Fruit fly (Drosophila melanogaster) whole organism, embryonic: ENCODE results near the gene Fancd2.
A peak's percentile ranks its signal among the peaks of the same experiment; 100 is the strongest.

Experiments used
- ATbp ChIP-seq: fragments of 200-800 bp; sonication (Bioruptor generic); optimal IDR thresholded peaks from 2 replicates; lab custom pipeline; 2017; ENCODE audit warnings: missing biosample characterization, mild to moderate bottlenecking, missing genetic modification characterization, missing genetic modification reagents
- Awh ChIP-seq: fragments of 200-800 bp; sonication (Bioruptor generic); IDR thresholded peaks from 2 replicates; pipeline ENCODE4, ENCODE4 v1.3.6; 2022; ENCODE audit warnings: missing biosample characterization, missing genetic modification characterization
- B-H1 ChIP-seq: fragments of 200-800 bp; sonication (Bioruptor generic); IDR thresholded peaks from 3 replicates; pipeline ENCODE4 v1.3.6; 2022; ENCODE audit warnings: missing biosample characterization, missing genetic modification characterization
- B-H2 ChIP-seq: fragments of 200-800 bp; sonication (Bioruptor generic); optimal IDR thresholded peaks from 2 replicates; lab custom pipeline; 2018; ENCODE audit warnings: missing biosample characterization, mild to moderate bottlenecking, missing genetic modification characterization
- CG11093 ChIP-seq: fragments of 200-800 bp; sonication (Bioruptor generic); IDR thresholded peaks from 3 replicates; pipeline ENCODE4 v1.3.6; 2022; ENCODE audit warnings: missing biosample characterization, missing genetic modification characterization
- CG11695 ChIP-seq: fragments of 200-800 bp; sonication (Bioruptor generic); IDR thresholded peaks from 3 replicates; pipeline ENCODE4 v1.3.6; 2022; ENCODE audit warnings: missing biosample characterization, missing genetic modification characterization
- CG2199 ChIP-seq: fragments of 200-800 bp; sonication (Bioruptor generic); IDR thresholded peaks from 3 replicates; pipeline ENCODE4 v1.3.6; 2022; ENCODE audit warnings: missing biosample characterization, missing genetic modification characterization
- CG30403 ChIP-seq: fragments of 200-800 bp; sonication (Bioruptor generic); optimal IDR thresholded peaks from 3 replicates; lab custom pipeline; 2016; ENCODE audit warnings: missing biosample characterization, missing genetic modification characterization
- CG33557 ChIP-seq: fragments of 200-800 bp; sonication (Bioruptor generic); optimal IDR thresholded peaks from 2 replicates; lab custom pipeline; 2019; ENCODE audit warnings: missing biosample characterization, mild to moderate bottlenecking, missing genetic modification characterization, moderate library complexity
- CG4424 ChIP-seq: fragments of 200-800 bp; sonication (Bioruptor generic); optimal IDR thresholded peaks from 3 replicates; lab custom pipeline; 2016; ENCODE audit warnings: missing biosample characterization, missing genetic modification characterization
- CG6654 ChIP-seq: fragments of 200-800 bp; sonication (Bioruptor generic); optimal IDR thresholded peaks from 2 replicates; lab custom pipeline; 2017; ENCODE audit warnings: missing biosample characterization, mild to moderate bottlenecking, missing genetic modification characterization
- CG6683 ChIP-seq: fragments of 200-800 bp; sonication (Bioruptor generic); optimal IDR thresholded peaks from 2 replicates; lab custom pipeline; 2017; ENCODE audit warnings: missing biosample characterization, mild to moderate bottlenecking, missing genetic modification characterization, missing genetic modification reagents
- CTCF ChIP-seq: fragments of 200-800 bp; sonication (Bioruptor generic); optimal IDR thresholded peaks from 2 replicates; lab custom pipeline; 2017; ENCODE audit warnings: missing biosample characterization, mild to moderate bottlenecking, missing genetic modification characterization, moderate library complexity
- Camta ChIP-seq: fragments of 200-800 bp; sonication (Bioruptor generic); optimal IDR thresholded peaks from 2 replicates; lab custom pipeline; 2016; ENCODE audit warnings: missing biosample characterization, missing genetic modification characterization
- CoRest ChIP-seq: fragments of 200-800 bp; sonication (Bioruptor generic); optimal IDR thresholded peaks from 3 replicates; lab custom pipeline; 2018; ENCODE audit warnings: missing biosample characterization, mild to moderate bottlenecking, missing genetic modification characterization, moderate library complexity
- Doc2 ChIP-seq: fragments of 200-800 bp; sonication (Bioruptor generic); IDR thresholded peaks from 2 replicates; pipeline ENCODE4 v1.3.6; 2022; ENCODE audit warnings: missing biosample characterization, missing genetic modification characterization
- Hr51 ChIP-seq, 2 experiments: fragments of 200-800 bp; sonication (Bioruptor generic); optimal IDR thresholded peaks; 2 replicates in 1 of 2; 3 replicates in 1 of 2; lab custom pipeline; 2016 to 2018; ENCODE audit warnings: missing biosample characterization in 2 of 2, missing genetic modification characterization in 2 of 2, mild to moderate bottlenecking in 1 of 2, moderate library complexity in 1 of 2
- Hsf ChIP-seq: fragments of 200-800 bp; sonication (Bioruptor generic); optimal IDR thresholded peaks from 3 replicates; lab custom pipeline; 2016; ENCODE audit warnings: missing biosample characterization, missing genetic modification characterization
- MBD-R2 ChIP-seq: fragments of 200-800 bp; sonication (Bioruptor generic); IDR thresholded peaks from 2 replicates; pipeline ENCODE4 v1.3.6; 2022; ENCODE audit warnings: missing biosample characterization, missing genetic modification characterization
- Myb ChIP-seq: fragments of 200-800 bp; sonication (Bioruptor generic); optimal IDR thresholded peaks from 2 replicates; lab custom pipeline; 2016; ENCODE audit warnings: missing biosample characterization, missing genetic modification characterization
- NC2α ChIP-seq: fragments of 200-800 bp; sonication (Bioruptor generic); optimal IDR thresholded peaks from 2 replicates; lab custom pipeline; 2016; ENCODE audit warnings: missing biosample characterization, missing genetic modification characterization
- Ravus ChIP-seq: fragments of 200-800 bp; sonication (Bioruptor generic); IDR thresholded peaks from 2 replicates; pipeline ENCODE4 v1.3.6; 2022; ENCODE audit warnings: missing biosample characterization, missing genetic modification characterization
- Scr ChIP-seq: fragments of 200-800 bp; sonication (Bioruptor generic); IDR thresholded peaks from 2 replicates; pipeline ENCODE4 v1.3.6; 2022; ENCODE audit warnings: missing biosample characterization, missing genetic modification characterization; ENCODE audit not compliant: partially characterized antibody
- Trl ChIP-seq, 3 experiments: fragments of >200 bp in 2 of 3; fragments of 200-800 bp in 1 of 3; sonication (Bioruptor generic) in 1 of 3; optimal IDR thresholded peaks; 2 replicates in 1 of 3; 3 replicates in 2 of 3; lab custom pipeline; 2016 to 2017; ENCODE audit warnings: missing biosample characterization in 1 of 3, missing genetic modification characterization in 1 of 3
- Xbp1 ChIP-seq: fragments of 200-800 bp; sonication (Bioruptor generic); optimal IDR thresholded peaks from 3 replicates; lab custom pipeline; 2016; ENCODE audit warnings: missing biosample characterization, mild to moderate bottlenecking, missing genetic modification characterization
- az2 ChIP-seq: fragments of 200-800 bp; sonication (Bioruptor generic); optimal IDR thresholded peaks from 3 replicates; lab custom pipeline; 2016; ENCODE audit warnings: missing biosample characterization, missing genetic modification characterization
- cg ChIP-seq: fragments of 200-800 bp; sonication (Bioruptor generic); optimal IDR thresholded peaks from 3 replicates; lab custom pipeline; 2019; ENCODE audit warnings: missing biosample characterization, mild to moderate bottlenecking, missing genetic modification characterization, moderate library complexity
- chn ChIP-seq: fragments of 200-800 bp; sonication (Bioruptor generic); optimal IDR thresholded peaks from 2 replicates; lab custom pipeline; 2016; ENCODE audit warnings: missing biosample characterization, missing genetic modification characterization
- da ChIP-seq: fragments of 200-800 bp; sonication (Bioruptor generic); optimal IDR thresholded peaks from 2 replicates; lab custom pipeline; 2016; ENCODE audit warnings: missing biosample characterization, missing genetic modification characterization
- dati ChIP-seq: fragments of 200-800 bp; sonication (Bioruptor generic); IDR thresholded peaks from 2 replicates; pipeline ENCODE4 v1.3.6; 2022; ENCODE audit warnings: missing biosample characterization, missing genetic modification characterization
- dysf ChIP-seq: fragments of 200-800 bp; sonication (Bioruptor generic); IDR thresholded peaks from 3 replicates; pipeline ENCODE4 v1.3.6; 2022; ENCODE audit warnings: missing biosample characterization, missing genetic modification characterization
- grau ChIP-seq: fragments of 200-800 bp; optimal IDR thresholded peaks from 3 replicates; lab custom pipeline; 2019; ENCODE audit warnings: missing biosample characterization, mild to moderate bottlenecking, missing genetic modification characterization, moderate library complexity
- gsb ChIP-seq: fragments of 200-800 bp; sonication (Bioruptor generic); IDR thresholded peaks from 2 replicates; pipeline ENCODE4 v1.3.6; 2022; ENCODE audit warnings: missing biosample characterization, missing genetic modification characterization
- her ChIP-seq: fragments of 200-800 bp; sonication (Bioruptor generic); optimal IDR thresholded peaks from 2 replicates; lab custom pipeline; 2016; ENCODE audit warnings: missing biosample characterization, missing genetic modification characterization
- hth ChIP-seq: fragments of >200 bp; optimal IDR thresholded peaks from 2 replicates; lab custom pipeline; 2017; ENCODE audit warnings: inconsistent platforms
- ind ChIP-seq: fragments of 200-800 bp; sonication (Bioruptor generic); optimal IDR thresholded peaks from 3 replicates; lab custom pipeline; 2016; ENCODE audit warnings: missing biosample characterization, missing genetic modification characterization
- kah ChIP-seq: fragments of 200-800 bp; sonication (Bioruptor generic); optimal IDR thresholded peaks from 2 replicates; lab custom pipeline; 2018; ENCODE audit warnings: missing biosample characterization, mild to moderate bottlenecking, missing genetic modification characterization
- luna ChIP-seq: fragments of 200-800 bp; sonication (Bioruptor generic); optimal IDR thresholded peaks from 2 replicates; lab custom pipeline; 2016; ENCODE audit warnings: missing biosample characterization, missing genetic modification characterization
- nmo ChIP-seq: fragments of 200-800 bp; sonication (Bioruptor generic); optimal IDR thresholded peaks from 2 replicates; lab custom pipeline; 2018; ENCODE audit warnings: missing biosample characterization, mild to moderate bottlenecking, missing genetic modification characterization, moderate library complexity
- phol ChIP-seq: fragments of 200-800 bp; sonication (Bioruptor generic); optimal IDR thresholded peaks from 3 replicates; lab custom pipeline; 2018; ENCODE audit warnings: missing biosample characterization, mild to moderate bottlenecking, missing genetic modification characterization, moderate library complexity
- sc ChIP-seq, 3 experiments: fragments of >200 bp in 2 of 3; fragments of 200-800 bp in 1 of 3; sonication (Bioruptor generic) in 1 of 3; optimal IDR thresholded peaks; 2 replicates in 2 of 3; 3 replicates in 1 of 3; lab custom pipeline; 2017; ENCODE audit warnings: mild to moderate bottlenecking in 1 of 3, missing biosample characterization in 1 of 3, missing genetic modification characterization in 1 of 3, missing genetic modification reagents in 1 of 3
- sd ChIP-seq: fragments of 200-800 bp; sonication (Bioruptor generic); optimal IDR thresholded peaks from 3 replicates; lab custom pipeline; 2018; ENCODE audit warnings: missing biosample characterization, mild to moderate bottlenecking, missing genetic modification characterization, moderate library complexity
- sens ChIP-seq: fragments of 200-800 bp; sonication (Bioruptor generic); peaks from one replicate; lab custom pipeline; 2016; ENCODE audit warnings: missing biosample characterization, missing genetic modification characterization
- sisA ChIP-seq: fragments of 200-800 bp; sonication (Bioruptor generic); IDR thresholded peaks from 2 replicates; pipeline ENCODE4 v1.3.6; 2022; ENCODE audit warnings: missing biosample characterization, missing genetic modification characterization
- sqz ChIP-seq: fragments of 200-800 bp; sonication (Bioruptor generic); optimal IDR thresholded peaks from 3 replicates; lab custom pipeline; 2018; ENCODE audit warnings: missing biosample characterization, mild to moderate bottlenecking, missing genetic modification characterization
- stc ChIP-seq: fragments of 200-800 bp; sonication (Bioruptor generic); IDR thresholded peaks from 2 replicates; pipeline ENCODE4 v1.3.6; 2022; ENCODE audit warnings: missing biosample characterization, missing genetic modification characterization
- tin ChIP-seq: fragments of 200-800 bp; sonication (Bioruptor generic); optimal IDR thresholded peaks from 3 replicates; lab custom pipeline; 2016; ENCODE audit warnings: missing biosample characterization, missing genetic modification characterization
- unpg ChIP-seq: fragments of 200-800 bp; sonication (Bioruptor generic); optimal IDR thresholded peaks from 3 replicates; lab custom pipeline; 2018; ENCODE audit warnings: missing biosample characterization, mild to moderate bottlenecking, missing genetic modification characterization, moderate library complexity
- zen ChIP-seq: fragments of 200-800 bp; sonication (Bioruptor generic); optimal IDR thresholded peaks from 3 replicates; lab custom pipeline; 2018; ENCODE audit warnings: missing biosample characterization, mild to moderate bottlenecking, missing genetic modification characterization, moderate library complexity
- zf30C ChIP-seq: fragments of 200-800 bp; sonication (Bioruptor generic); optimal IDR thresholded peaks from 3 replicates; lab custom pipeline; 2018; ENCODE audit warnings: missing biosample characterization, mild to moderate bottlenecking, missing genetic modification characterization

Gene Fancd2

dm6 chr3R:20834770-20835183 is 18.8 kb upstream of the Fancd2 start (continued):
- no peak for TF ChIP-seq Camta (GFP tag; lab: Kevin White, UChicago)
- TF ChIP-seq B-H1: no peak; the same call in 2 of the 3 replicates
- no peak for TF ChIP-seq Xbp1 (GFP tag; lab: Kevin White, UChicago)
- TF ChIP-seq, all 482 proteins: peak for 151

- TF ChIP-seq Hsf (GFP tag; lab: Kevin White, UChicago) (peak; percentile 11), her (no peak), chn (GFP tag; lab: Kevin White, UChicago) (peak; percentile 22), CG6683 (GFP tag; lab: Kevin White, UChicago) (no peak), CG33557 (no peak), Ravus (GFP tag; lab: Robert Waterston, UW) (no peak), Trl (optimal IDR thresholded peaks at IDR 0.05; lab: Kevin White, UChicago) (no peak), Trl (GFP tag; optimal IDR thresholded peaks at IDR 0.05; lab: Kevin White, UChicago) (peak; percentile 11), Awh (GFP tag; lab: Robert Waterston, UW) (no peak), cg (GFP tag; lab: Kevin White, UChicago) (no peak), zf30C (GFP tag; lab: Kevin White, UChicago) (peak; percentile 62), CTCF (GFP tag; lab: Kevin White, UChicago) (no peak), luna (GFP tag; lab: Kevin White, UChicago) (no peak), tin (GFP tag; lab: Kevin White, UChicago) (no peak), CoRest (peak; percentile 21), zen (tag; lab: Kevin White, UChicago) (no peak), NC2α (GFP tag; lab: Kevin White, UChicago) (no peak), dysf (GFP tag; lab: Robert Waterston, UW) (no peak), dati (0 out of 2 replicates have a peak, but pooled peaks have one; percentile 3), MBD-R2 (no peak), kah (no peak), sc (optimal IDR thresholded peaks at IDR 0.05; lab: Kevin White, UChicago) (no peak), sc (GFP tag; optimal IDR thresholded peaks at IDR 0.05; lab: Kevin White, UChicago) (no peak), grau (tag; lab: Kevin White, UChicago) (peak; percentile 22), ind (GFP tag; lab: Kevin White, UChicago) (peak; percentile 46), hth (lab: Kevin White, UChicago) (no peak), CG11093 (GFP tag; lab: Robert Waterston, UW) (no peak), gsb (GFP tag; lab: Robert Waterston, UW) (no peak), CG4424 (no peak), Myb (GFP tag; lab: Kevin White, UChicago) (peak; percentile 2), ATbp (peak; percentile 10), CG30403 (peak; percentile 19), sisA (0 out of 2 replicates have a peak, but pooled peaks have one; percentile 29), CG2199 (GFP tag; lab: Robert Waterston, UW) (0 out of 3 replicates have a peak, but pooled peaks have one; percentile 15), da (GFP tag; lab: Kevin White, UChicago) (no peak), CG11695 (0 out of 3 replicates have a peak, but pooled peaks have one; percentile 28), phol (tag; lab: Kevin White, UChicago) (peak; percentile 38), Hr51 (GFP tag; optimal IDR thresholded peaks at IDR 0.05; lab: Kevin White, UChicago) (peak in 1 of 2 experiments; percentile 29), sqz (GFP tag; lab: Kevin White, UChicago) (peak; percentile 7), nmo (GFP tag; lab: Kevin White, UChicago) (peak; percentile 22), CG6654 (GFP tag; lab: Kevin White, UChicago) (no peak), sens (GFP tag; lab: Kevin White, UChicago) (peak; percentile 80), az2 (GFP tag; lab: Kevin White, UChicago) (peak; percentile 57), sd (no peak), stc (GFP tag; lab: Robert Waterston, UW) (peak; percentile 48; the same call in 1 of the 2 replicates), unpg (peak; percentile 33), B-H2 (GFP tag; lab: Kevin White, UChicago) (no peak), Scr (no peak), Doc2 (GFP tag; lab: Robert Waterston, UW) (no peak)
These were observed 17.7 kb upstream of the Fancd2 start for dm6 chr3R:20833664-20834063.
